Worm (Caenorhabditis elegans): ENCODE data around the gene henn-1.

DNA sequence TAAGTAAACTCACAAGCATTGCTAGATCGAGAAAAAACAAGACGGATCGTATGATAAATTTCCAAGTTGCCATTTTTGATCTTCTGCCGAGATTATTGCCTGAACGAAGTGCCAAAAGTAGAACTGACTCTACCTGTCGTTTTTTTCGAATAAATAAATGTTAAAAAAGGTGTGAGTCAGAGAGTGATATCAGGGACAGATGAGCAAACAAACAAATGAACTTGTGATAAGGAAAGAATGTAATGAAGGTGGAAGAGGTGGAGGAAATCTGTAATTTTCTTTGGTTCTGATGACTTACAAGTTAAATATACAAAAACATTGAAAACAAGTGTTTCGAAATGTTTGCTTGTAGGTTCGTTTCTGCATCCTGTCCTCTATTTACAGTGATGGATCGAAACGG lies 6.9 kb downstream of the henn-1 start, which contains the start of gene tsp-1:
- TF ChIP-seq W03F9.2 (tag; optimal IDR thresholded peaks at IDR 0.05) (no peak), dao-5 (tag; optimal IDR thresholded peaks at IDR 0.05) (no peak), him-1 (tag; optimal IDR thresholded peaks at IDR 0.05) (no peak)
